Worm (Caenorhabditis elegans) whole organism, midembryonic: ENCODE measurements around the gene ZK816.1.

ENCODE experiments used
- T22C8.4 ChIP-seq: fragments of 200-800 bp; sonication (Bioruptor generic); IDR thresholded peaks from 2 replicates; pipeline ENCODE4 v1.3.6; 2022; ENCODE audit warnings: missing genetic modification characterization, missing compliant biosample characterization
- flt-1 ChIP-seq: fragments of 200-800 bp; sonication (Bioruptor generic); IDR thresholded peaks from 2 replicates; pipeline ENCODE4 v1.3.6; 2022; ENCODE audit warnings: missing genetic modification characterization, missing compliant biosample characterization
- klf-2 ChIP-seq: fragments of 200-800 bp; sonication (Bioruptor generic); conservative IDR thresholded peaks from 2 replicates; pipeline ENCODE4 v1.3.6; 2022; ENCODE audit warnings: missing genetic modification reagents, missing genetic modification characterization, missing compliant biosample characterization
- med-1 ChIP-seq: sonication (generic microtip); optimal IDR thresholded peaks from 2 replicates; lab custom pipeline; 2017; ENCODE audit warnings: missing genetic modification characterization, mild to moderate bottlenecking, missing compliant biosample characterization, antibody characterized with exemption, missing genetic modification reagents; ENCODE audit not compliant: insufficient read depth
- ref-1 ChIP-seq: fragments of 200-800 bp; sonication (Bioruptor generic); conservative IDR thresholded peaks from 2 replicates; pipeline ENCODE4 v1.3.6; 2022; ENCODE audit warnings: missing genetic modification reagents, missing genetic modification characterization, missing compliant biosample characterization
- tab-1 ChIP-seq: fragments of 200-800 bp; sonication (Bioruptor generic); IDR thresholded peaks from 2 replicates; pipeline ENCODE4 v1.3.6; 2022; ENCODE audit warnings: missing genetic modification characterization, missing compliant biosample characterization
- ztf-23 ChIP-seq: fragments of 200-800 bp; sonication (Bioruptor generic); IDR thresholded peaks from 2 replicates; pipeline ENCODE4 v1.3.6; 2022; ENCODE audit warnings: missing genetic modification reagents, missing genetic modification characterization, missing compliant biosample characterization
- ztf-29 ChIP-seq: fragments of 200-800 bp; sonication (Bioruptor generic); IDR thresholded peaks from 2 replicates; pipeline ENCODE4 v1.3.6; 2022; ENCODE audit warnings: missing genetic modification reagents, missing genetic modification characterization, missing compliant biosample characterization

DNA sequence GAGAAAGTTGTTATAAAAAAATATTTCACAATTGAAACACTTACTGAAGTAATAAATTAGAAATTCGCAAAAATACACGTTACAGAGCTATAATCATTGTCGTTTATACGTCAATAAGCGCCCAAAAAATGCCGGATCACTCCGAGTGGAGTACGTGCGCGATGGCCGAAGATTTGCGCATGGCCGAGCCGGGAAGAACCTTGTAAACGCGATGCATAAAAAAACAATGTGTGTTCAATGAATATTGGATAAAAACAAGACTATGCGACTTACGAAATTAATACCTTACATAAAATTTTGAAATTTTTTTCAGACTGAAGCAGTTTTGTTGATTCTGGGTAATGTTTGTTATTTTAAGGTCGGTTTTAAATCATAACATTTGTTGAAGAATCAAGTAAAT, 27.6 kb downstream of the ZK816.1 start, which contains the start of gene sorf-1:
- TF ChIP-seq tab-1 = no peak
- TF ChIP-seq flt-1 (GFP tag; lab: Robert Waterston, UW) = no peak
- TF ChIP-seq ztf-23 (GFP tag; lab: Robert Waterston, UW) = no peak
- no peak for TF ChIP-seq med-1 (GFP tag; lab: Kevin White, UChicago)
- no peak for TF ChIP-seq T22C8.4 (GFP tag; lab: Robert Waterston, UW)
- no peak for TF ChIP-seq ztf-29 (GFP tag; lab: Robert Waterston, UW)
- TF ChIP-seq klf-2 = no peak
- no peak for TF ChIP-seq ref-1 (GFP tag; lab: Robert Waterston, UW)
